Worm (Caenorhabditis elegans) whole organism, L4 larva: Measurements from ENCODE around the gene asp-6.

Experiments
- F44E2.7 ChIP-seq: fragments of 200-800 bp; sonication (Bioruptor generic); IDR thresholded peaks from 2 replicates; pipeline ENCODE4 v2.1.2; 2022; ENCODE audit warnings: missing genetic modification characterization, missing compliant biosample characterization
- ZK546.5 ChIP-seq, 2 experiments: sonication (generic microtip); optimal IDR thresholded peaks; 2 replicates each; lab custom pipeline; 2017; ENCODE audit warnings: missing biosample characterization in 2 of 2, missing genetic modification characterization in 2 of 2
- daf-8 ChIP-seq: fragments of 200-800 bp; sonication (Bioruptor generic); IDR thresholded peaks from 2 replicates; pipeline ENCODE4 v1.3.6; 2022; ENCODE audit warnings: missing genetic modification characterization, missing compliant biosample characterization
- fkh-10 ChIP-seq: fragments of 150-350 bp; optimal IDR thresholded peaks from 2 replicates; lab custom pipeline; 2014; ENCODE audit warnings: missing biosample characterization, missing genetic modification reagents, missing genetic modification characterization
- lim-7 ChIP-seq: fragments of 200-800 bp; sonication (Bioruptor generic); IDR thresholded peaks from 2 replicates; pipeline ENCODE4 v1.3.6; 2022; ENCODE audit warnings: missing genetic modification characterization, missing compliant biosample characterization
- lin-39 ChIP-seq: fragments of 150-350 bp; optimal IDR thresholded peaks from 2 replicates; lab custom pipeline; 2014; ENCODE audit warnings: missing biosample characterization, missing genetic modification reagents, missing genetic modification characterization

DNA sequence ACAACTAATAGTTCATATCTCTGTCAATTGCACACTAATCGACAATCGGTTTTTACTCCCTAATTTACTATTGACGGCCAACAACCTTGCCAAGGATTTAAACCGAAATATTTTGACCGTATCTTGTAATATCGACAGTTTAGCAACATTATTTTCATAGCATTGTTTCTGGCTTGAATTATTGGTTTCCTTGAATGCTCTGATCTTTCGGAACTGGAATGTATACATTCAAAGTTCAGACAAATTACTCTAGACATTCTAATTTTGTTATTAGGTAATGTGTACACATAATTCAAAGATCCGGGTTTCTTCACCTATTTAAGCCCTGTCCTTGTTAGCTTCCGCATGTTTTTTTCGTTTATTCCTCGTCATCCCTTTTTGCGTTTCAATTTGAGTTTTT lies 4.8 kb downstream of the asp-6 start, which contains the start of gene C16D9.9:
- TF ChIP-seq daf-8 (GFP tag; lab: Robert Waterston, UW), result no peak
- TF ChIP-seq lin-39, result no peak
- no peak for TF ChIP-seq F44E2.7 (GFP tag; lab: Robert Waterston, UW)
- no peak for TF ChIP-seq fkh-10 (GFP tag; lab: Kevin White, UChicago)
- TF ChIP-seq ZK546.5 (tag; optimal IDR thresholded peaks at IDR 0.05; lab: Kevin White, UChicago), result no peak
- TF ChIP-seq lim-7 (GFP tag; lab: Robert Waterston, UW), result no peak
